Worm (Caenorhabditis elegans): ENCODE data around the gene set-11.

The set-11 gene

ce11 chrII:2719212-2719611, 26.8 kb upstream of the set-11 start:
- TF ChIP-seq nhr-11 (tag; optimal IDR thresholded peaks at IDR 0.05) (no peak), ceh-6 (GFP tag; optimal IDR thresholded peaks at IDR 0.05) (no peak), che-1 (tag; optimal IDR thresholded peaks at IDR 0.05) (no peak)

ce11 chrII:2717335-2717734, 25.0 kb upstream of the set-11 start, which contains the start of gene T05A8.3:
Gene T05A8.3 (minus strand): TSS chrII:2717435.
- no peak for TF ChIP-seq pqm-1 (tag; optimal IDR thresholded peaks at IDR 0.05)
- TF ChIP-seq ceh-18 (tag; optimal IDR thresholded peaks at IDR 0.05): no peak
- no peak for TF ChIP-seq ahr-1 (tag; optimal IDR thresholded peaks at IDR 0.05)
- no peak for TF ChIP-seq madf-2 (tag; optimal IDR thresholded peaks at IDR 0.05)
- no peak for TF ChIP-seq hlh-8 (tag; optimal IDR thresholded peaks at IDR 0.05)
- TF ChIP-seq nhr-232 (tag; optimal IDR thresholded peaks at IDR 0.05): no peak
- TF ChIP-seq pag-3 (tag; optimal IDR thresholded peaks at IDR 0.05; ENCODE audit: borderline replicate concordance): no peak
- no peak for TF ChIP-seq K09A11.1 (tag; optimal IDR thresholded peaks at IDR 0.05; ENCODE audit: insufficient read depth)
- no peak for TF ChIP-seq ceh-2 (tag; optimal IDR thresholded peaks at IDR 0.05)
- no peak for TF ChIP-seq hlh-13 (GFP tag; optimal IDR thresholded peaks at IDR 0.05)
- TF ChIP-seq sox-4 (tag; optimal IDR thresholded peaks at IDR 0.05): no peak
- TF ChIP-seq fkh-10 (GFP tag; optimal IDR thresholded peaks at IDR 0.05): no peak
- TF ChIP-seq mec-3 (tag; optimal IDR thresholded peaks at IDR 0.05; ENCODE audit: borderline replicate concordance): no peak
- TF ChIP-seq C38D4.7 (GFP tag; optimal IDR thresholded peaks at IDR 0.05): no peak
- TF ChIP-seq pha-2 (tag; optimal IDR thresholded peaks at IDR 0.05): no peak
- no peak for TF ChIP-seq syd-9 (tag; optimal IDR thresholded peaks at IDR 0.05)

- TF ChIP-seq ets-4 (tag; optimal IDR thresholded peaks at IDR 0.05): no peak
- TF ChIP-seq ama-1 (optimal IDR thresholded peaks at IDR 0.05): no peak
- no peak for TF ChIP-seq ceh-30 (tag; optimal IDR thresholded peaks at IDR 0.05)
- no peak for TF ChIP-seq tbx-7 (tag; optimal IDR thresholded peaks at IDR 0.05)
- no peak for TF ChIP-seq pat-9 (tag; optimal IDR thresholded peaks at IDR 0.05)
- no peak for TF ChIP-seq ceh-22 (tag; optimal IDR thresholded peaks at IDR 0.05)
- TF ChIP-seq elt-4 (tag; optimal IDR thresholded peaks at IDR 0.05): no peak
- no peak for TF ChIP-seq nfya-1 (tag; optimal IDR thresholded peaks at IDR 0.05)
- TF ChIP-seq odd-2 (tag; optimal IDR thresholded peaks at IDR 0.05): no peak
- no peak for TF ChIP-seq gmeb-2 (tag; optimal IDR thresholded peaks at IDR 0.05)
- TF ChIP-seq C38D4.7 (GFP tag; optimal IDR thresholded peaks at IDR 0.05): no peak
Observed at ce11 chrII:2710919-2711318, 18.5 kb upstream of the set-11 start, which contains the start of gene T05A8.2. Gene T05A8.2 (minus strand): TSS chrII:2711019.

ce11 chrII:2709942-2710341, 17.6 kb upstream of the set-11 start, which contains the start of gene T05A8.1:
Gene T05A8.1 (minus strand): TSS chrII:2710042.
- TF ChIP-seq ceh-22 (tag; optimal IDR thresholded peaks at IDR 0.05): no peak
- no peak for TF ChIP-seq ztf-16 (tag; optimal IDR thresholded peaks at IDR 0.05)
- no peak for TF ChIP-seq fkh-10 (GFP tag; optimal IDR thresholded peaks at IDR 0.05)
- TF ChIP-seq tbx-2 (tag; optimal IDR thresholded peaks at IDR 0.05): no peak

- no peak for TF ChIP-seq ceh-45 (GFP tag; IDR thresholded peaks at IDR 0.05)
- TF ChIP-seq mec-3 (tag; optimal IDR thresholded peaks at IDR 0.05; ENCODE audit: borderline replicate concordance): no peak
- TF ChIP-seq nhr-11 (tag; optimal IDR thresholded peaks at IDR 0.05): no peak
- TF ChIP-seq rnt-1 (tag; optimal IDR thresholded peaks at IDR 0.05): no peak
- no peak for TF ChIP-seq tbx-2 (tag; optimal IDR thresholded peaks at IDR 0.05)
- TF ChIP-seq syd-9 (tag; optimal IDR thresholded peaks at IDR 0.05): no peak
- no peak for TF ChIP-seq lin-11 (tag; optimal IDR thresholded peaks at IDR 0.05)
- TF ChIP-seq npax-4 (tag; optimal IDR thresholded peaks at IDR 0.05): no peak
- no peak for TF ChIP-seq ceh-30 (tag; optimal IDR thresholded peaks at IDR 0.05)
- TF ChIP-seq unc-3 (GFP tag; conservative IDR thresholded peaks at IDR 0.05): no peak
- TF ChIP-seq unc-3 (tag; optimal IDR thresholded peaks at IDR 0.05): no peak
- TF ChIP-seq hlh-6 (tag; optimal IDR thresholded peaks at IDR 0.05): no peak
- TF ChIP-seq nhr-232 (tag; optimal IDR thresholded peaks at IDR 0.05): no peak
- no peak for TF ChIP-seq ttx-3 (tag; optimal IDR thresholded peaks at IDR 0.05)
- no peak for TF ChIP-seq pat-9 (tag; optimal IDR thresholded peaks at IDR 0.05)
- no peak for TF ChIP-seq ceh-48 (tag; optimal IDR thresholded peaks at IDR 0.05)
- TF ChIP-seq ref-2 (tag; optimal IDR thresholded peaks at IDR 0.05): no peak
- TF ChIP-seq ahr-1 (tag; optimal IDR thresholded peaks at IDR 0.05): no peak
- TF ChIP-seq ets-4 (tag; optimal IDR thresholded peaks at IDR 0.05): no peak
Observed at ce11 chrII:2707872-2708271, 15.5 kb upstream of the set-11 start, which contains the start of gene Y47G7B.2. Gene Y47G7B.2 (minus strand): TSS chrII:2708014.
